Worm (Caenorhabditis elegans): ENCODE measurements around the gene C02F5.12.

DNA sequence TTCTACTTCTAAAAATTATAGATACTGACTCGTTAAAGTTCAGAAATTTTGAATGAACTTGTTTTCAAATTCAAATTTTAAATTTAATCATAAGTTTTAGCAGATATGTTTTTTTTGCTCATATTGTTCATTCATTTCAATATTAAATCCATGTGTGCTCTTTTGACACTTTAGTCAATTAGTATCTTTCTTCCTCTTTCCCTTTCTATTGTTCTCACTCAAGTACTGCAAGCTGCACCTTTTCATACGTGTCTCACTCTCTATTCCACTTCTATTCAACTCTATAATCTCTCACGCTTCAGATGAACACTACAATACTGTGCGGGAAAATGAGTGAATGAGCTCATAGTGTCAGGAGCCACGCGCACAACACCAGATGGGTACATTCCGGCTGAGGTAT, 24.9 kb downstream of the C02F5.12 start, which contains the start of gene C30A5.16:
- TF ChIP-seq ama-1 (optimal IDR thresholded peaks at IDR 0.05), result no peak
- TF ChIP-seq ceh-13 (GFP tag; optimal IDR thresholded peaks at IDR 0.05), result no peak
- no peak for TF ChIP-seq hmg-4 (GFP tag; optimal IDR thresholded peaks at IDR 0.05)
- TF ChIP-seq tbx-11 (GFP tag; IDR thresholded peaks at IDR 0.05), result no peak
- no peak for TF ChIP-seq B0310.2 (tag; optimal IDR thresholded peaks at IDR 0.05)
- no peak for TF ChIP-seq flt-1 (GFP tag; IDR thresholded peaks at IDR 0.05)
- no peak for TF ChIP-seq aly-1 (tag; optimal IDR thresholded peaks at IDR 0.05)
- TF ChIP-seq hmbx-1 (tag; optimal IDR thresholded peaks at IDR 0.05), result no peak
- no peak for TF ChIP-seq F13C5.2 (tag; optimal IDR thresholded peaks at IDR 0.05)
- TF ChIP-seq ceh-36 (tag; optimal IDR thresholded peaks at IDR 0.05), result no peak
